Fruit fly (Drosophila melanogaster): ENCODE data around the gene amd.

Gene amd

DNA sequence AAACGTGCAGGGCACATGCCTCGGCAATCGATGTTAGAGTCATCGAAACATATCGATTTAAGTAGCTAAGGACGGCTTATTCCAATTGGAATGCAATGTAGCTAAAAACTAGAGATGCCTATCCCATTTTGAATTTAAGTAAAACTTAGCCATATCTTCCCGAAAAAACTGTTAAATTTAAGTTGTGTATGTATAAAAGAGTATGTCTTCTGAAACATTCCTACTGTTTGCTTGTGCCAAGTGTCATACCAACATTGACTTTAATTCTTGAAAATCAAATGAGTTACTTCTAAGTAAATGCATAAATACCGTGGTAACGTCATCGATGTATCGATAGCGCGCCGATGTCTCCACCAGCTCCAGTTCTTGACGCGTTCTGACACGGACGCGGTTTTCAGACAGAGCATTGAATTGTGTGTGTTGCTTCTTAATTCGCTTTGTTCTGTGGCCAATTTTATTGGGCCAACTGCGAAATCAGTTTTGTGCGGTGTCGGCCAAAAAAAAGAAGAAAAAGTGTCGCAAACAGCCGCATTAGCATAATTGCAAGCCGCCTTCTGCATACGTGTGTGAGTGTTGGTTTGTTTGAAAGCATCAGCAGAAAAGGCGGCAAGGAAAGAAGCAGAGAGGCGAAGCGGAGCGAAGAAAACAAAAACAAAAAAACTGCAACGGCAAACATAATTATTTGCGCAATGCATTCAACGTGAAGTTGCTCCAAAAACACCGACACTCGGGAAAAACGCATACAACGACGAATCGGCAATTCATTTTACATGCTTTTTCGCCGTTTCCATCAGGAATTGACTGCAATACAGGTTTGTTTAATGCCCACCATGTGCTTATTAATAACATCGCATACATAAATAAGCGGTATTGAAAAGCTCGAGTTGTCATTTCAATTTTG is 23.8 kb downstream of the amd start, which contains the start of gene brat (continued):
- TF ChIP-seq CG14014 (GFP tag; IDR thresholded peaks at IDR 0.05): peak; percentile 38; the same call in 1 of the 2 replicates
- TF ChIP-seq CG9797 (GFP tag; optimal IDR thresholded peaks at IDR 0.05): peak; percentile 27
- no peak for TF ChIP-seq Stat92E (GFP tag; optimal IDR thresholded peaks at IDR 0.05)
- TF ChIP-seq psq (GFP tag; optimal IDR thresholded peaks at IDR 0.05): no peak
- peak; percentile 73 for TF ChIP-seq mam (GFP tag; optimal IDR thresholded peaks at IDR 0.05)
- no peak for TF ChIP-seq lov (optimal IDR thresholded peaks at IDR 0.05)
- 0 out of 3 replicates have a peak, but pooled peaks have one; percentile 21 for TF ChIP-seq lov (GFP tag; IDR thresholded peaks at IDR 0.05)
- TF ChIP-seq nerfin-1 (tag; optimal IDR thresholded peaks at IDR 0.05): peak; percentile 91
- TF ChIP-seq inv (GFP tag; IDR thresholded peaks at IDR 0.05; ENCODE audit: partially characterized antibody): peak; percentile 86
- no peak for TF ChIP-seq btn (GFP tag; optimal IDR thresholded peaks at IDR 0.05)
- no peak for TF ChIP-seq otp (GFP tag; IDR thresholded peaks at IDR 0.05)
- TF ChIP-seq Scr (GFP tag; IDR thresholded peaks at IDR 0.05; ENCODE audit: partially characterized antibody): peak; percentile 96
- peak; percentile 61 for TF ChIP-seq grau (tag; optimal IDR thresholded peaks at IDR 0.05)
- peak; percentile 3 for TF ChIP-seq tap (tag; optimal IDR thresholded peaks at IDR 0.05)
- peak; percentile 63 for TF ChIP-seq ind (GFP tag; optimal IDR thresholded peaks at IDR 0.05)
- peak; percentile 5 for TF ChIP-seq CG8290 (GFP tag; optimal IDR thresholded peaks at IDR 0.05)
- peak; percentile 4 to 36 for TF ChIP-seq CG8290 (tag; optimal IDR thresholded peaks at IDR 0.05)
- no peak for TF ChIP-seq ap (GFP tag; IDR thresholded peaks at IDR 0.05)
- TF ChIP-seq chif (GFP tag; optimal IDR thresholded peaks at IDR 0.05): peak; percentile 22 to 57
- TF ChIP-seq CG15514 (GFP tag; optimal IDR thresholded peaks at IDR 0.05): peak; percentile 88
- no peak for TF ChIP-seq croc (GFP tag; conservative IDR thresholded peaks at IDR 0.05)
- TF ChIP-seq gem (tag; optimal IDR thresholded peaks at IDR 0.05): peak; percentile 62
- no peak for TF ChIP-seq CG7271 (tag; optimal IDR thresholded peaks at IDR 0.05)
- TF ChIP-seq CG16779 (GFP tag; IDR thresholded peaks at IDR 0.05): no peak
- peak; percentile 20 for TF ChIP-seq CG10979 (tag; optimal IDR thresholded peaks at IDR 0.05)
- TF ChIP-seq Ssrp (tag; optimal IDR thresholded peaks at IDR 0.05): peak; percentile 52
- TF ChIP-seq zen (tag; optimal IDR thresholded peaks at IDR 0.05): peak; percentile 11
- TF ChIP-seq dati (GFP tag; IDR thresholded peaks at IDR 0.05): no peak
- TF ChIP-seq CG33213 (GFP tag; optimal IDR thresholded peaks at IDR 0.05): peak; percentile 47
- TF ChIP-seq CG5180 (GFP tag; optimal IDR thresholded peaks at IDR 0.05): no peak
- no peak for TF ChIP-seq CG11723 (GFP tag; optimal IDR thresholded peaks at IDR 0.05)
- peak; percentile 85 for TF ChIP-seq Bgb (GFP tag; IDR thresholded peaks at IDR 0.05; ENCODE audit: partially characterized antibody)
- peak; percentile 38; the same call in 1 of the 2 replicates for TF ChIP-seq lmd (GFP tag; IDR thresholded peaks at IDR 0.05)
- TF ChIP-seq CG13775 (GFP tag; optimal IDR thresholded peaks at IDR 0.05): peak; percentile 51
- no peak for TF ChIP-seq ham (GFP tag; IDR thresholded peaks at IDR 0.05)
- peak; percentile 69 for TF ChIP-seq CG30020 (tag; optimal IDR thresholded peaks at IDR 0.05)
- TF ChIP-seq zfh2 (GFP tag; optimal IDR thresholded peaks at IDR 0.05): peak; percentile 76
- no peak for TF ChIP-seq CG16815 (GFP tag; optimal IDR thresholded peaks at IDR 0.05)
- TF ChIP-seq exex (tag; optimal IDR thresholded peaks at IDR 0.05): no peak
- TF ChIP-seq trh (GFP tag; optimal IDR thresholded peaks at IDR 0.05): no peak
- TF ChIP-seq ci (GFP tag; IDR thresholded peaks at IDR 0.05): peak; percentile 21; the same call in 1 of the 3 replicates
- no peak for TF ChIP-seq caup (GFP tag; optimal IDR thresholded peaks at IDR 0.05; ENCODE audit: severe bottlenecking)
- peak; percentile 87 for TF ChIP-seq bbx (GFP tag; IDR thresholded peaks at IDR 0.05; ENCODE audit: partially characterized antibody)
- TF ChIP-seq lilli (GFP tag; optimal IDR thresholded peaks at IDR 0.05): peak; percentile 80
- peak; percentile 4 for TF ChIP-seq CG12299 (tag; optimal IDR thresholded peaks at IDR 0.05)
- peak; percentile 48 for TF ChIP-seq CG4617 (GFP tag; optimal IDR thresholded peaks at IDR 0.05; ENCODE audit: borderline replicate concordance)
- peak; percentile 13 for TF ChIP-seq CG33557 (GFP tag; optimal IDR thresholded peaks at IDR 0.05)
- no peak for TF ChIP-seq da (GFP tag; optimal IDR thresholded peaks at IDR 0.05)
